Comparison of ENCODE assay signal across 1 fruit fly cellular context in the genomic region with DNA sequence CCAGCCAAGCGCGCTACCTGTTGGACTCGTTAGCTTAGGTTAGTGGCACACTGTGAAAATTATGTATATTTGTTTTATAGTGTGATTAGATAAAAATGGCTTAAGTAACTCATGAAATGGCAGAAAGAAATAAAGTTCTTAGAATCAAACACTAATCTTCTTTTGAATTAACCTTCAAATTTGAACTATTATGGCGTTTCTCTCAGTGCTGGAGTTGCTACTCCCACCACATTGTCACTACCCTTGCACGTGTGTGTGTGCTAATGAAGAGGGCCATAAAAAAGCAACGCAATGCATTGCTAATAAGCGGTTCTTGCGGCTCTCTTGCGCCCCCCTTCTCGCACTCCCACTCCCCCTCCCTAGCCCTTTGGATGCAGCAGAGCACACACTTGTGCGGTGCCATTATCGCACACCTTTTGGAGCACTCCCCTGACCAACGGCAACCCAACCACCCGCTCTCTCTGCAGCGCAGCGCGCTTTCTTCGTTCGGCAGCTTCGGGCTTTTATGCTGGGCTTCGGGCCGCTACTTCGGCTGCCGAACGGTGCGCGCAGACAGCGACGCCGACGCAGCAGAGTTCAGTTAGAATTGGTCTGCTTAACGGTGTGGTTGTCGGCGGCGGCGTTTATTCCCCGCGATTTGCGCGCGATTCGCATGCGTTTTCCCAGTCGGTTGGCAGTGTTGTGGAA.
A peak's percentile ranks its signal among the peaks of the same experiment; 100 is the strongest.
TF ChIP-seq lines count a peak whose summit lies in the region.

No protein-coding gene starts in this region.

TF ChIP-seq in whole organism, embryonic, 481 proteins besides CTCF, POLR2A, EP300 and RAD21 (continued from another document and continues in another):
- TF ChIP-seq CG13624 (GFP tag; optimal IDR thresholded peaks at IDR 0.05; lab: Kevin White, UChicago) (peak; percentile 74), CG15601 (tag; optimal IDR thresholded peaks at IDR 0.05; lab: Kevin White, UChicago) (peak; percentile 92), HLH3B (GFP tag; IDR thresholded peaks at IDR 0.05; lab: Robert Waterston, UW) (peak; percentile 95), tio (GFP tag; optimal IDR thresholded peaks at IDR 0.05; lab: Kevin White, UChicago) (peak; percentile 87), nom (GFP tag; optimal IDR thresholded peaks at IDR 0.05; lab: Kevin White, UChicago) (no peak), ci (GFP tag; IDR thresholded peaks at IDR 0.05; lab: Robert Waterston, UW) (peak; percentile 98), pita (GFP tag; optimal IDR thresholded peaks at IDR 0.05; lab: Kevin White, UChicago) (no peak), CG8944 (GFP tag; optimal IDR thresholded peaks at IDR 0.05; lab: Kevin White, UChicago) (peak; percentile 89), CG10565 (GFP tag; optimal IDR thresholded peaks at IDR 0.05; lab: Kevin White, UChicago) (peak; percentile 43), CG43689 (GFP tag; IDR thresholded peaks at IDR 0.05; lab: Robert Waterston, UW) (peak; percentile 52; the same call in 1 of the 2 replicates), CG15479 (GFP tag; optimal IDR thresholded peaks at IDR 0.05; lab: Kevin White, UChicago) (peak; percentile 50), CG7928 (GFP tag; optimal IDR thresholded peaks at IDR 0.05; lab: Kevin White, UChicago) (peak; percentile 51), CG11247 (GFP tag; IDR thresholded peaks at IDR 0.05; lab: Robert Waterston, UW) (peak; percentile 80), CG9437 (GFP tag; optimal IDR thresholded peaks at IDR 0.05; lab: Kevin White, UChicago) (peak; percentile 75), CG6854 (GFP tag; optimal IDR thresholded peaks at IDR 0.05; lab: Kevin White, UChicago) (peak; percentile 53), HmgD (GFP tag; optimal IDR thresholded peaks at IDR 0.05; lab: Kevin White, UChicago) (peak; percentile 7), zfh1 (GFP tag; IDR thresholded peaks at IDR 0.05; lab: Robert Waterston, UW) (peak; percentile 95), CG18011 (GFP tag; optimal IDR thresholded peaks at IDR 0.05; lab: Kevin White, UChicago) (peak; percentile 58), Blimp-1 (GFP tag; optimal IDR thresholded peaks at IDR 0.05; lab: Kevin White, UChicago) (peak; percentile 93), CG6254 (GFP tag; optimal IDR thresholded peaks at IDR 0.05; lab: Kevin White, UChicago) (peak; percentile 92), CG8089 (GFP tag; optimal IDR thresholded peaks at IDR 0.05; lab: Kevin White, UChicago) (peak; percentile 88), Dll (GFP tag; IDR thresholded peaks at IDR 0.05; lab: Robert Waterston, UW; ENCODE audit: partially characterized antibody) (no peak; the same call in 3 of the 4 replicates), CG9932 (GFP tag; IDR thresholded peaks at IDR 0.05; lab: Robert Waterston, UW) (peak; percentile 62), CG16813 (GFP tag; IDR thresholded peaks at IDR 0.05; lab: Robert Waterston, UW; ENCODE audit: partially characterized antibody) (no peak), CG17802 (tag; optimal IDR thresholded peaks at IDR 0.05; lab: Kevin White, UChicago) (peak; percentile 82), CG32767 (GFP tag; IDR thresholded peaks at IDR 0.05; lab: Robert Waterston, UW) (peak; percentile 87), CG15269 (tag; optimal IDR thresholded peaks at IDR 0.05; lab: Kevin White, UChicago) (peak; percentile 90), vfl (GFP tag; optimal IDR thresholded peaks at IDR 0.05; lab: Kevin White, UChicago) (peak; percentile 37), ssp (GFP tag; IDR thresholded peaks at IDR 0.05; lab: Robert Waterston, UW) (peak; percentile 86), Dip3 (GFP tag; optimal IDR thresholded peaks at IDR 0.05; lab: Kevin White, UChicago) (no peak), CG8924 (tag; optimal IDR thresholded peaks at IDR 0.05; lab: Kevin White, UChicago) (peak; percentile 90), Atf3 (GFP tag; optimal IDR thresholded peaks at IDR 0.05; lab: Kevin White, UChicago) (peak; percentile 78), corto (GFP tag; optimal IDR thresholded peaks at IDR 0.05; lab: Kevin White, UChicago) (no peak), GATAe (GFP tag; conservative IDR thresholded peaks at IDR 0.05; lab: Robert Waterston, UW) (peak; percentile 67), luna (GFP tag; optimal IDR thresholded peaks at IDR 0.05; lab: Kevin White, UChicago) (peak; percentile 47), Dp (GFP tag; optimal IDR thresholded peaks at IDR 0.05; lab: Kevin White, UChicago) (no peak), CG15073 (GFP tag; optimal IDR thresholded peaks at IDR 0.05; lab: Kevin White, UChicago) (peak; percentile 71), B-H1 (GFP tag; IDR thresholded peaks at IDR 0.05; lab: Robert Waterston, UW) (peak; percentile 91), CG30403 (GFP tag; optimal IDR thresholded peaks at IDR 0.05; lab: Kevin White, UChicago) (peak; percentile 92), crol (GFP tag; IDR thresholded peaks at IDR 0.05; lab: Robert Waterston, UW) (peak; percentile 99), CG3281 (GFP tag; optimal IDR thresholded peaks at IDR 0.05; lab: Kevin White, UChicago) (peak; percentile 29), twi (tag; optimal IDR thresholded peaks at IDR 0.05; lab: Kevin White, UChicago) (peak; percentile 78), CG3995 (GFP tag; optimal IDR thresholded peaks at IDR 0.05; lab: Kevin White, UChicago) (no peak), CG2116 (GFP tag; optimal IDR thresholded peaks at IDR 0.05; lab: Kevin White, UChicago) (peak; percentile 54), Abd-B (GFP tag; optimal IDR thresholded peaks at IDR 0.05; lab: Kevin White, UChicago) (peak; percentile 84), E2f2 (GFP tag; IDR thresholded peaks at IDR 0.05; lab: Robert Waterston, UW) (peak; percentile 74; the same call in 1 of the 2 replicates), h (optimal IDR thresholded peaks at IDR 0.05; lab: Kevin White, UChicago) (no peak), CG6683 (GFP tag; optimal IDR thresholded peaks at IDR 0.05; lab: Kevin White, UChicago) (peak; percentile 29), fd64A (GFP tag; optimal IDR thresholded peaks at IDR 0.05; lab: Kevin White, UChicago) (peak; percentile 88), pb (GFP tag; optimal IDR thresholded peaks at IDR 0.05; lab: Kevin White, UChicago) (peak; percentile 69), bcd (GFP tag; optimal IDR thresholded peaks at IDR 0.05; lab: Kevin White, UChicago) (peak; percentile 89), esg (GFP tag; conservative IDR thresholded peaks at IDR 0.05; lab: Robert Waterston, UW) (peak; percentile 89), az2 (GFP tag; optimal IDR thresholded peaks at IDR 0.05; lab: Kevin White, UChicago) (peak; percentile 93), ara (GFP tag; IDR thresholded peaks at IDR 0.05; lab: Robert Waterston, UW) (peak; percentile 93), shn (GFP tag; optimal IDR thresholded peaks at IDR 0.05; lab: Kevin White, UChicago) (peak; percentile 80), MTF-1 (GFP tag; optimal IDR thresholded peaks at IDR 0.05; lab: Kevin White, UChicago; ENCODE audit: borderline replicate concordance) (peak; percentile 80), CG8765 (GFP tag; IDR thresholded peaks at IDR 0.05; lab: Robert Waterston, UW) (no peak), grau (tag; optimal IDR thresholded peaks at IDR 0.05; lab: Kevin White, UChicago) (peak; percentile 84), CG14667 (GFP tag; IDR thresholded peaks at IDR 0.05; lab: Robert Waterston, UW) (peak; percentile 87), ATbp (GFP tag; optimal IDR thresholded peaks at IDR 0.05; lab: Kevin White, UChicago) (peak; percentile 96), Usf (GFP tag; optimal IDR thresholded peaks at IDR 0.05; lab: Kevin White, UChicago) (peak; percentile 66), CG10462 (GFP tag; optimal IDR thresholded peaks at IDR 0.05; lab: Kevin White, UChicago) (peak; percentile 92), CG2712 (tag; optimal IDR thresholded peaks at IDR 0.05; lab: Kevin White, UChicago) (peak; percentile 94), CG1024 (GFP tag; IDR thresholded peaks at IDR 0.05; lab: Robert Waterston, UW) (peak; percentile 89), Atf-2 (GFP tag; optimal IDR thresholded peaks at IDR 0.05; lab: Kevin White, UChicago) (peak; percentile 88), tup (GFP tag; optimal IDR thresholded peaks at IDR 0.05; lab: Kevin White, UChicago) (peak; percentile 77), gem (tag; optimal IDR thresholded peaks at IDR 0.05; lab: Kevin White, UChicago) (peak; percentile 95), chm (GFP tag; IDR thresholded peaks at IDR 0.05; lab: Robert Waterston, UW) (peak; percentile 94), CG12744 (GFP tag; optimal IDR thresholded peaks at IDR 0.05; lab: Kevin White, UChicago) (peak; percentile 54), slp2 (GFP tag; optimal IDR thresholded peaks at IDR 0.05; lab: Kevin White, UChicago) (peak; percentile 86), Fer2 (tag; optimal IDR thresholded peaks at IDR 0.05; lab: Kevin White, UChicago) (peak; percentile 46), HLHmδ (GFP tag; optimal IDR thresholded peaks at IDR 0.05; lab: Kevin White, UChicago) (peak; percentile 1), jigr1 (GFP tag; IDR thresholded peaks at IDR 0.05; lab: Robert Waterston, UW) (peak; percentile 78; the same call in 2 of the 3 replicates), row (GFP tag; IDR thresholded peaks at IDR 0.05; lab: Robert Waterston, UW) (peak; percentile 93), Gsc (GFP tag; IDR thresholded peaks at IDR 0.05; lab: Robert Waterston, UW) (peak; percentile 84), CG10147 (GFP tag; optimal IDR thresholded peaks at IDR 0.05; lab: Kevin White, UChicago) (peak; percentile 66), CG6765 (GFP tag; optimal IDR thresholded peaks at IDR 0.05; lab: Kevin White, UChicago) (no peak), CG11456 (GFP tag; IDR thresholded peaks at IDR 0.05; lab: Robert Waterston, UW) (peak; percentile 82), CG2875 (GFP tag; optimal IDR thresholded peaks at IDR 0.05; lab: Kevin White, UChicago) (peak; percentile 91), her (GFP tag; optimal IDR thresholded peaks at IDR 0.05; lab: Kevin White, UChicago) (peak; percentile 85), D (optimal IDR thresholded peaks at IDR 0.05; lab: Kevin White, UChicago) (no peak), D (GFP tag; optimal IDR thresholded peaks at IDR 0.05; lab: Kevin White, UChicago) (peak; percentile 94), Taf1 (GFP tag; IDR thresholded peaks at IDR 0.05; lab: Robert Waterston, UW) (peak; percentile 47; the same call in 1 of the 2 replicates), CG14014 (GFP tag; IDR thresholded peaks at IDR 0.05; lab: Robert Waterston, UW) (peak; percentile 85), CG12104 (GFP tag; optimal IDR thresholded peaks at IDR 0.05; lab: Kevin White, UChicago) (peak; percentile 82), Bdp1 (GFP tag; optimal IDR thresholded peaks at IDR 0.05; lab: Kevin White, UChicago) (peak; percentile 70), Tbp (GFP tag; optimal IDR thresholded peaks at IDR 0.05; lab: Kevin White, UChicago) (no peak), CG16779 (GFP tag; IDR thresholded peaks at IDR 0.05; lab: Robert Waterston, UW) (peak; percentile 73), crc (GFP tag; optimal IDR thresholded peaks at IDR 0.05; lab: Kevin White, UChicago) (peak; percentile 79), Opbp (GFP tag; IDR thresholded peaks at IDR 0.05; lab: Robert Waterston, UW; ENCODE audit: partially characterized antibody) (0 out of 3 replicates have a peak, but pooled peaks have one; percentile 31), HLH4C (GFP tag; IDR thresholded peaks at IDR 0.05; lab: Robert Waterston, UW; ENCODE audit: partially characterized antibody) (no peak), Nf-YA (GFP tag; IDR thresholded peaks at IDR 0.05; lab: Robert Waterston, UW) (peak; percentile 93), CG10979 (tag; optimal IDR thresholded peaks at IDR 0.05; lab: Kevin White, UChicago) (peak; percentile 95), CG14441 (GFP tag; IDR thresholded peaks at IDR 0.05; lab: Robert Waterston, UW) (peak; percentile 90), nerfin-1 (tag; optimal IDR thresholded peaks at IDR 0.05; lab: Kevin White, UChicago) (peak; percentile 88), cg (GFP tag; optimal IDR thresholded peaks at IDR 0.05; lab: Kevin White, UChicago) (peak; percentile 72), sisA (GFP tag; IDR thresholded peaks at IDR 0.05; lab: Robert Waterston, UW) (peak; percentile 95), Xrp1 (GFP tag; IDR thresholded peaks at IDR 0.05; lab: Robert Waterston, UW) (peak; percentile 95), chinmo (GFP tag; IDR thresholded peaks at IDR 0.05; lab: Robert Waterston, UW; ENCODE audit: partially characterized antibody) (peak; percentile 99), CG17186 (GFP tag; optimal IDR thresholded peaks at IDR 0.05; lab: Kevin White, UChicago) (peak; percentile 68), Lpt (GFP tag; optimal IDR thresholded peaks at IDR 0.05; lab: Kevin White, UChicago) (no peak), sqz (GFP tag; optimal IDR thresholded peaks at IDR 0.05; lab: Kevin White, UChicago) (peak; percentile 84), CG17359 (tag; optimal IDR thresholded peaks at IDR 0.05; lab: Kevin White, UChicago) (peak; percentile 93), Awh (GFP tag; IDR thresholded peaks at IDR 0.05; lab: Robert Waterston, UW) (peak; percentile 97), caup (GFP tag; optimal IDR thresholded peaks at IDR 0.05; lab: Kevin White, UChicago; ENCODE audit: severe bottlenecking) (peak; percentile 72), CG12071 (GFP tag; optimal IDR thresholded peaks at IDR 0.05; lab: Kevin White, UChicago) (peak; percentile 78), CG17328 (GFP tag; IDR thresholded peaks at IDR 0.05; lab: Robert Waterston, UW) (peak; percentile 96), Meics (GFP tag; optimal IDR thresholded peaks at IDR 0.05; lab: Kevin White, UChicago) (peak; percentile 73), Ravus (GFP tag; IDR thresholded peaks at IDR 0.05; lab: Robert Waterston, UW) (peak; percentile 73), sob (GFP tag; IDR thresholded peaks at IDR 0.05; lab: Robert Waterston, UW) (peak; percentile 92), so (GFP tag; IDR thresholded peaks at IDR 0.05; lab: Robert Waterston, UW) (peak; percentile 93), ind (GFP tag; optimal IDR thresholded peaks at IDR 0.05; lab: Kevin White, UChicago) (peak; percentile 87), unc-4 (GFP tag; IDR thresholded peaks at IDR 0.05; lab: Robert Waterston, UW; ENCODE audit: partially characterized antibody) (no peak), CG10209 (GFP tag; optimal IDR thresholded peaks at IDR 0.05; lab: Kevin White, UChicago) (peak; percentile 86), pfk (GFP tag; optimal IDR thresholded peaks at IDR 0.05; lab: Kevin White, UChicago) (no peak), Mrtf (GFP tag; IDR thresholded peaks at IDR 0.05; lab: Robert Waterston, UW) (peak; percentile 83), Max (GFP tag; optimal IDR thresholded peaks at IDR 0.05; lab: Kevin White, UChicago) (peak; percentile 67), CG1792 (GFP tag; optimal IDR thresholded peaks at IDR 0.05; lab: Kevin White, UChicago) (peak; percentile 77), PHDP (tag; optimal IDR thresholded peaks at IDR 0.05; lab: Kevin White, UChicago) (peak; percentile 89), Hey (tag; optimal IDR thresholded peaks at IDR 0.05; lab: Kevin White, UChicago) (peak; percentile 54), en (GFP tag; optimal IDR thresholded peaks at IDR 0.05; lab: Kevin White, UChicago) (peak; percentile 84), stwl (tag; optimal IDR thresholded peaks at IDR 0.05; lab: Kevin White, UChicago) (no peak)
